Worm (Caenorhabditis elegans) whole organism, L4 larva: ENCODE measurements around the gene srh-113.

Source experiments
- D1046.2 ChIP-seq: fragments of 200-800 bp; sonication (Bioruptor generic); IDR thresholded peaks from 2 replicates; pipeline ENCODE4 v1.3.6; 2022; ENCODE audit warnings: missing genetic modification characterization, missing compliant biosample characterization
- F49E8.2 ChIP-seq: sonication (generic microtip); optimal IDR thresholded peaks from 2 replicates; lab custom pipeline; 2016; ENCODE audit warnings: missing compliant biosample characterization, mild to moderate bottlenecking, missing genetic modification characterization, borderline replicate concordance
- R02D3.7 ChIP-seq: fragments of 150-350 bp; sonication (generic microtip); optimal IDR thresholded peaks from 3 replicates; lab custom pipeline; 2014; ENCODE audit warnings: missing biosample characterization, missing genetic modification characterization
- Y105C5A.15 ChIP-seq: fragments of 200-800 bp; sonication (Bioruptor generic); IDR thresholded peaks from 2 replicates; pipeline ENCODE4 v1.3.6; 2022; ENCODE audit warnings: missing genetic modification characterization, missing compliant biosample characterization
- Y48G9A.11 ChIP-seq: fragments of 200-800 bp; sonication (Bioruptor generic); IDR thresholded peaks from 2 replicates; pipeline ENCODE4 v1.3.6; 2022; ENCODE audit warnings: missing genetic modification reagents, missing genetic modification characterization, missing compliant biosample characterization
- Y5F2A.4 ChIP-seq: fragments of 200-800 bp; sonication (Bioruptor generic); optimal IDR thresholded peaks from 2 replicates; lab custom pipeline; 2018; ENCODE audit warnings: mild to moderate bottlenecking, missing genetic modification characterization, missing compliant biosample characterization
- ama-1 ChIP-seq: fragments of 150-350 bp; optimal IDR thresholded peaks from 2 replicates; lab custom pipeline; 2014; ENCODE audit warnings: inconsistent platforms, mixed read lengths
- arid-1 ChIP-seq: fragments of 200-800 bp; sonication (Bioruptor generic); conservative IDR thresholded peaks from 2 replicates; pipeline ENCODE4 v1.3.6; 2022; ENCODE audit warnings: missing genetic modification reagents, missing genetic modification characterization, missing compliant biosample characterization
- ceh-44 ChIP-seq: fragments of 200-800 bp; sonication (Bioruptor generic); IDR thresholded peaks from 2 replicates; pipeline ENCODE4 v1.3.6; 2022; ENCODE audit warnings: missing genetic modification reagents, missing genetic modification characterization, missing compliant biosample characterization
- ceh-82 ChIP-seq: sonication (generic microtip); optimal IDR thresholded peaks from 2 replicates; lab custom pipeline; 2017; ENCODE audit warnings: missing biosample characterization, missing genetic modification characterization
- cey-2 ChIP-seq: sonication (generic microtip); optimal IDR thresholded peaks from 3 replicates; lab custom pipeline; 2017; ENCODE audit warnings: missing genetic modification characterization, mild to moderate bottlenecking, missing compliant biosample characterization, antibody characterized with exemption, borderline replicate concordance; ENCODE audit not compliant: insufficient read depth
- dmd-9 ChIP-seq: fragments of 200-800 bp; sonication (Bioruptor generic); IDR thresholded peaks from 2 replicates; pipeline ENCODE4 v1.3.6; 2022; ENCODE audit warnings: missing genetic modification reagents, missing genetic modification characterization, missing compliant biosample characterization
- dve-1 ChIP-seq: sonication (generic microtip); optimal IDR thresholded peaks from 2 replicates; lab custom pipeline; 2017; ENCODE audit warnings: antibody characterized with exemption, mild to moderate bottlenecking, missing genetic modification characterization, missing compliant biosample characterization; ENCODE audit not compliant: insufficient read depth
- fkh-10 ChIP-seq: fragments of 150-350 bp; optimal IDR thresholded peaks from 2 replicates; lab custom pipeline; 2014; ENCODE audit warnings: missing biosample characterization, missing genetic modification reagents, missing genetic modification characterization
- hlh-11 ChIP-seq: fragments of 200-800 bp; sonication (Bioruptor generic); optimal IDR thresholded peaks from 2 replicates; lab custom pipeline; 2018; ENCODE audit warnings: mild to moderate bottlenecking, missing genetic modification characterization, missing compliant biosample characterization
- hmg-1.1 ChIP-seq: fragments of 200-800 bp; sonication (Bioruptor generic); IDR thresholded peaks from 2 replicates; pipeline ENCODE4 v1.3.6; 2022; ENCODE audit warnings: missing genetic modification reagents, missing genetic modification characterization, missing compliant biosample characterization
- jun-1 ChIP-seq: fragments of 150-350 bp; optimal IDR thresholded peaks from 2 replicates; lab custom pipeline; 2014; ENCODE audit warnings: missing biosample characterization, missing genetic modification reagents, missing genetic modification characterization
- lim-7 ChIP-seq: fragments of 200-800 bp; sonication (Bioruptor generic); IDR thresholded peaks from 2 replicates; pipeline ENCODE4 v1.3.6; 2022; ENCODE audit warnings: missing genetic modification characterization, missing compliant biosample characterization
- lin-13 ChIP-seq: fragments of 150-350 bp; optimal IDR thresholded peaks from 2 replicates; lab custom pipeline; 2014; ENCODE audit warnings: missing biosample characterization, missing genetic modification reagents, missing genetic modification characterization
- lin-15B ChIP-seq: fragments of 150-350 bp; sonication (generic microtip); optimal IDR thresholded peaks from 3 replicates; lab custom pipeline; 2014; ENCODE audit warnings: missing biosample characterization, missing genetic modification characterization
- madf-5 ChIP-seq, 2 experiments: fragments of 200-800 bp; sonication (Bioruptor generic); IDR thresholded peaks; 2 replicates each; pipeline ENCODE4 v1.3.6; 2022; ENCODE audit warnings: missing compliant biosample characterization in 2 of 2, missing genetic modification characterization in 2 of 2
- mdl-1 ChIP-seq, 2 experiments: fragments of 150-350 bp in 1 of 2; sonication (generic microtip) in 1 of 2; optimal IDR thresholded peaks; 2 replicates each; lab custom pipeline; 2014 to 2017; ENCODE audit warnings: missing biosample characterization in 2 of 2, missing genetic modification characterization in 2 of 2
- mep-1 ChIP-seq: fragments of 150-350 bp; sonication (generic microtip); optimal IDR thresholded peaks from 3 replicates; lab custom pipeline; 2014; ENCODE audit warnings: missing biosample characterization, missing genetic modification characterization
- mes-2 ChIP-seq: sonication (generic microtip); optimal IDR thresholded peaks from 2 replicates; lab custom pipeline; 2016; ENCODE audit warnings: missing genotype, mild to moderate bottlenecking, missing genetic modification characterization, missing compliant biosample characterization; ENCODE audit not compliant: poor library complexity, severe bottlenecking
- mxl-2 ChIP-seq: fragments of 200-800 bp; sonication (Bioruptor generic); conservative IDR thresholded peaks from 2 replicates; pipeline ENCODE4 v1.3.6; 2022; ENCODE audit warnings: missing genetic modification reagents, missing genetic modification characterization, missing compliant biosample characterization
- nhr-41 ChIP-seq: fragments of 200-800 bp; sonication (Bioruptor generic); IDR thresholded peaks from 2 replicates; pipeline ENCODE4 v1.3.6; 2022; ENCODE audit warnings: missing genetic modification reagents, missing genetic modification characterization, missing compliant biosample characterization
- nhr-6 ChIP-seq: fragments of 150-350 bp; optimal IDR thresholded peaks from 2 replicates; lab custom pipeline; 2014; ENCODE audit warnings: missing biosample characterization, missing genetic modification characterization
- set-16 ChIP-seq: fragments of 200-800 bp; sonication (Bioruptor generic); IDR thresholded peaks from 2 replicates; pipeline ENCODE4 v1.3.6; 2022; ENCODE audit warnings: missing genetic modification reagents, missing genetic modification characterization, missing compliant biosample characterization
- tag-97 ChIP-seq: fragments of 200-800 bp; sonication (Bioruptor generic); IDR thresholded peaks from 2 replicates; pipeline ENCODE4 v1.3.6; 2022; ENCODE audit warnings: missing genetic modification characterization, missing compliant biosample characterization
- unc-62 ChIP-seq, 3 experiments: fragments of 150-350 bp in 1 of 3; sonication (generic microtip); optimal IDR thresholded peaks in 2 of 3; peaks in 1 of 3; 1 replicate in 1 of 3; 2 replicates in 2 of 3; lab custom pipeline; 2014 to 2017; ENCODE audit warnings: missing biosample characterization in 3 of 3, missing genetic modification characterization in 3 of 3, missing genetic modification reagents in 3 of 3, missing genotype in 1 of 3
- vab-7 ChIP-seq: fragments of 200-800 bp; sonication (Bioruptor generic); IDR thresholded peaks from 2 replicates; pipeline ENCODE4 v1.3.6; 2022; ENCODE audit warnings: missing genetic modification reagents, missing genetic modification characterization, missing compliant biosample characterization
- zag-1 ChIP-seq: fragments of 150-350 bp; optimal IDR thresholded peaks from 2 replicates; lab custom pipeline; 2014; ENCODE audit warnings: missing biosample characterization, missing genetic modification characterization
- zfp-3 ChIP-seq: fragments of 200-800 bp; sonication (Bioruptor generic); conservative IDR thresholded peaks from 2 replicates; pipeline ENCODE4 v1.3.6; 2022; ENCODE audit warnings: missing genetic modification reagents, missing genetic modification characterization, missing compliant biosample characterization
- ztf-11 ChIP-seq: fragments of 150-350 bp; optimal IDR thresholded peaks from 2 replicates; lab custom pipeline; 2014; ENCODE audit warnings: missing biosample characterization, missing genetic modification characterization

The srh-113 gene

DNA sequence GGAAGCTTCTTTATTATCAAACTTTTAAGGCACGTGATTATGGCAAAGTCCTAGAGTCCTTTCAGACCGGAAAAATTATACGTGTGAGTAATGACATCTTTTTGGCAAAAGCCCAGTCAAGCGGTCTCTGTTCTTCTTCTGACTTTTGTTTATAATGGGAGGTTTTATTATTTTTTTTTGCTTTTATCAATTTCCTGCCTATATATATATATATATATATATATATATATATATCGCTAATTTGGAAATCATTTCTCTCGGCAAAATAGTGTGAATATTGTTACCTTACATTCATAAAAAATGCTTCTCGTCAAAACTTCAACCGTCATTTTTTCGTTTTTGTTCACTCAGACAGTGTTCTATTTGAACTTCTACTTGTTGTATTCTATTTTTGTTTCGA is 4.8 kb downstream of the srh-113 start, which contains the start of gene srbc-62 (continued):
- no peak for TF ChIP-seq dve-1 (tag; lab: Kevin White, UChicago)
- TF ChIP-seq R02D3.7 (tag; lab: Kevin White, UChicago): no peak

DNA sequence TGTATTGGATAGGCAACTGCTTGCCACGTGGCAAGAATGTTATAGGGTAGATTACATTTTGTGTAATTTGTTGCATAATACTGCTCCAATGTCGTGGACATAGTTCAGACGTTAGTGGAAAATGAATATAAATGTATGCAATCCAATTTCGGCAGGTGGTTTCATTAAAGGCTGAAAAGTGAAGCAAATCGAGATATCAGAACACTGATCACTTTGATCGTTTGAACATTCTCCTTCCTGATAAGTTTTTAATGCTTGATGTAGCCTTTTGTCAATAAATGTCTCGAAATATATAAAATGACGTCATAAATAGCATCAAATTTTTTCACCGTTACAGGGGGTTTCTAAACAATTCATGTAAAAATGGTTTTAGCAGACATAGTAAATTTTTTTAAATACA is 7.5 kb downstream of the srh-113 start, which contains the start of gene srh-109:
Gene srh-109 (minus strand): TSS at position 101 of the 400 bp plus-strand sequence.
- TF ChIP-seq set-16 (GFP tag; lab: Robert Waterston, UW): no peak
- no peak for TF ChIP-seq hmg-1.1 (GFP tag; lab: Robert Waterston, UW)
- no peak for TF ChIP-seq zag-1 (tag; lab: Kevin White, UChicago)
- TF ChIP-seq mes-2 (tag; lab: Kevin White, UChicago): no peak
- no peak for TF ChIP-seq dmd-9 (GFP tag; lab: Robert Waterston, UW)
- TF ChIP-seq zfp-3 (GFP tag; lab: Robert Waterston, UW): no peak
- TF ChIP-seq ztf-11 (tag; lab: Kevin White, UChicago): no peak
- TF ChIP-seq mxl-2 (GFP tag; lab: Robert Waterston, UW): no peak
- no peak for TF ChIP-seq lin-15B
- no peak for TF ChIP-seq lin-13
- TF ChIP-seq ceh-44: no peak
- TF ChIP-seq Y105C5A.15 (GFP tag; lab: Robert Waterston, UW): no peak
- TF ChIP-seq jun-1 (tag; lab: Kevin White, UChicago): no peak
- TF ChIP-seq F49E8.2: no peak

DNA sequence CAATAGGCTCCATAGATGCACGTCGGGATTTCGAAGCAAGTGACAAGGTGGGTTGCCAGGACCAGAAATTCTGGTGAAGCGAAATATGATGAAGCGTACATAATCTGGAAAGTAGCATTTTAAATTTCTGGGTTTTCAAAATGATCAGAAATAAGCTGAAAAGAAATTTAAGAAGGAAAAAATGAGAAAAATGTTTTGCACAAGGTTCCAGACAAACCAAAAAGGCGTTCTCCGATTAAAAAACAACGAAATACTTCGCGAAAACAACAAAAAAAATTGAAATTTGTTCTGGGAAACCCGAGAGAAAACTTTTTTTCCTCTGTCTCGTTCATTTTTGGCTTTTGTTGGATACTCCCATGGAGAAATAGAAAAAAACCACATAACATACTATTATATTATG is 10.5 kb downstream of the srh-113 start, which contains the start of gene srh-252:
Gene srh-252 (minus strand): TSS at position 101 of the 400 bp plus-strand sequence.
- TF ChIP-seq arid-1 (GFP tag; lab: Robert Waterston, UW) (no peak), ama-1 (lab: Kevin White, UChicago) (no peak), nhr-6 (tag; lab: Kevin White, UChicago) (no peak), lim-7 (GFP tag; lab: Robert Waterston, UW) (no peak), nhr-41 (GFP tag; lab: Robert Waterston, UW) (no peak), Y5F2A.4 (no peak), zfp-3 (GFP tag; lab: Robert Waterston, UW) (no peak), tag-97 (GFP tag; lab: Robert Waterston, UW) (no peak), madf-5 (GFP tag; IDR thresholded peaks at IDR 0.05; lab: Robert Waterston, UW) (no peak), fkh-10 (GFP tag; lab: Kevin White, UChicago) (no peak), hlh-11 (no peak), D1046.2 (GFP tag; lab: Robert Waterston, UW) (no peak), vab-7 (GFP tag; lab: Robert Waterston, UW) (no peak), Y48G9A.11 (GFP tag; lab: Robert Waterston, UW) (no peak), mdl-1 (tag; optimal IDR thresholded peaks at IDR 0.05; lab: Kevin White, UChicago) (no peak)

DNA sequence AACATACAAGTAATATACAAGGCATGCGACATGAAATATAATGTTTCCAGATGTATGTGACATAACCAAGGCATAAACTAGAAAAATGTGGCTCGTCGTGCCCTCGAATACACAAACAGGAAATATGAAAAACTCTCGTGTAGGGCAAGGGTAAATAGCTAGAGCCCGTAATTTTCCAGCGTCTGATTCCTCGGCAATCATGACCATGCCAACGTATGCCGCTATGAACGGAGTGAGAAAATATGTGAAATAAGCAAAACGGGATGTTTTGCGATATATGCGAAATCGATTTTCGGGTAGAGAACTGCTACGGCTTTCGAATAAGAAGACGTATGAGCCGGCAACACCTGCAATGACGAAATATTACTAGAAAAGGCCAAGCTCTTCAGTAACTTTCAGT is 12.5 kb downstream of the srh-113 start, which contains the start of gene scl-25:
Gene scl-25 (plus strand): TSS at position 301 of the 400 bp plus-strand sequence.
- TF ChIP-seq ceh-82 (tag; lab: Kevin White, UChicago) (no peak), cey-2 (no peak), mep-1 (tag; lab: Kevin White, UChicago) (no peak), unc-62 (GFP tag; optimal IDR thresholded peaks at IDR 0.05 in 1 of 2; lab: Kevin White, UChicago) (peak in 1 of 2 experiments; percentile 47), unc-62 (tag; optimal IDR thresholded peaks at IDR 0.05; lab: Kevin White, UChicago) (no peak), zfp-3 (GFP tag; lab: Robert Waterston, UW) (no peak), lin-13 (no peak)
